Fruit fly (Drosophila melanogaster) whole organism, embryonic: Measurements from ENCODE around the gene CG10345.

Experiments
- Awh ChIP-seq: fragments of 200-800 bp; sonication (Bioruptor generic); IDR thresholded peaks from 2 replicates; pipeline ENCODE4, ENCODE4 v1.3.6; 2022; ENCODE audit warnings: missing biosample characterization, missing genetic modification characterization
- B-H2 ChIP-seq: fragments of 200-800 bp; sonication (Bioruptor generic); optimal IDR thresholded peaks from 2 replicates; lab custom pipeline; 2018; ENCODE audit warnings: missing biosample characterization, mild to moderate bottlenecking, missing genetic modification characterization
- CG10654 ChIP-seq: fragments of 200-800 bp; sonication (Bioruptor generic); optimal IDR thresholded peaks from 2 replicates; lab custom pipeline; 2016; ENCODE audit warnings: missing biosample characterization, missing genetic modification characterization
- CG12219 ChIP-seq: fragments of 200-800 bp; sonication (Bioruptor generic); optimal IDR thresholded peaks from 3 replicates; lab custom pipeline; 2018; ENCODE audit warnings: missing biosample characterization, mild to moderate bottlenecking, missing genetic modification characterization
- CG12236 ChIP-seq: fragments of 200-800 bp; sonication (Bioruptor generic); optimal IDR thresholded peaks from 2 replicates; lab custom pipeline; 2016; ENCODE audit warnings: missing biosample characterization, missing genetic modification characterization
- CG12769 ChIP-seq: fragments of 200-800 bp; sonication (Bioruptor generic); optimal IDR thresholded peaks from 2 replicates; lab custom pipeline; 2019; ENCODE audit warnings: missing biosample characterization, mild to moderate bottlenecking, missing genetic modification characterization, moderate library complexity
- CG1647 ChIP-seq: fragments of 200-800 bp; sonication (Bioruptor generic); optimal IDR thresholded peaks from 3 replicates; lab custom pipeline; 2016; ENCODE audit warnings: missing biosample characterization, missing genetic modification characterization
- CG16863 ChIP-seq: fragments of 200-800 bp; sonication (Bioruptor generic); optimal IDR thresholded peaks from 3 replicates; lab custom pipeline; 2016; ENCODE audit warnings: missing biosample characterization, missing genetic modification characterization
- CG17802 ChIP-seq: fragments of 200-800 bp; sonication (Bioruptor generic); optimal IDR thresholded peaks from 2 replicates; lab custom pipeline; 2018; ENCODE audit warnings: missing biosample characterization, mild to moderate bottlenecking, missing genetic modification characterization, moderate library complexity
- CG31365 ChIP-seq: fragments of 200-800 bp; sonication (Bioruptor generic); optimal IDR thresholded peaks from 2 replicates; lab custom pipeline; 2018; ENCODE audit warnings: missing biosample characterization, mild to moderate bottlenecking, missing genetic modification characterization
- CG3163 ChIP-seq: fragments of 200-800 bp; sonication (Bioruptor generic); optimal IDR thresholded peaks from 3 replicates; lab custom pipeline; 2016; ENCODE audit warnings: missing biosample characterization, missing genetic modification characterization
- CG32767 ChIP-seq: fragments of 200-800 bp; sonication (Bioruptor generic); IDR thresholded peaks from 2 replicates; pipeline ENCODE4 v1.3.6; 2022; ENCODE audit warnings: missing biosample characterization, missing genetic modification characterization
- CG3281 ChIP-seq: fragments of 200-800 bp; sonication (Bioruptor generic); optimal IDR thresholded peaks from 3 replicates; lab custom pipeline; 2017; ENCODE audit warnings: missing biosample characterization, mild to moderate bottlenecking, missing genetic modification characterization
- CG33213 ChIP-seq: fragments of 200-800 bp; sonication (Bioruptor generic); optimal IDR thresholded peaks from 3 replicates; lab custom pipeline; 2016; ENCODE audit warnings: missing biosample characterization, missing genetic modification characterization
- CG3726 ChIP-seq: fragments of 200-800 bp; sonication (Bioruptor generic); IDR thresholded peaks from 3 replicates; pipeline ENCODE4, ENCODE4 v1.3.6; 2022; ENCODE audit warnings: missing biosample characterization, missing genetic modification characterization
- CG4424 ChIP-seq: fragments of 200-800 bp; sonication (Bioruptor generic); optimal IDR thresholded peaks from 3 replicates; lab custom pipeline; 2016; ENCODE audit warnings: missing biosample characterization, missing genetic modification characterization
- CG4820 ChIP-seq: fragments of 200-800 bp; sonication (Bioruptor generic); optimal IDR thresholded peaks from 3 replicates; lab custom pipeline; 2016; ENCODE audit warnings: missing biosample characterization, missing genetic modification characterization
- CG5953 ChIP-seq: fragments of 200-800 bp; sonication (Bioruptor generic); IDR thresholded peaks from 2 replicates; pipeline ENCODE4 v1.3.6; 2022; ENCODE audit warnings: missing biosample characterization, missing genetic modification characterization
- CG6254 ChIP-seq: fragments of 200-800 bp; sonication (Bioruptor generic); optimal IDR thresholded peaks from 3 replicates; lab custom pipeline; 2017; ENCODE audit warnings: mild to moderate bottlenecking, missing biosample characterization, missing genetic modification reagents, missing genetic modification characterization
- CG6683 ChIP-seq: fragments of 200-800 bp; sonication (Bioruptor generic); optimal IDR thresholded peaks from 2 replicates; lab custom pipeline; 2017; ENCODE audit warnings: missing biosample characterization, mild to moderate bottlenecking, missing genetic modification characterization, missing genetic modification reagents
- CG7556 ChIP-seq: fragments of 200-800 bp; sonication (Bioruptor generic); optimal IDR thresholded peaks from 2 replicates; lab custom pipeline; 2017; ENCODE audit warnings: missing biosample characterization, mild to moderate bottlenecking, missing genetic modification characterization
- CG9215 ChIP-seq: fragments of 200-800 bp; sonication (Bioruptor generic); IDR thresholded peaks from 2 replicates; pipeline ENCODE4 v1.3.6; 2022; ENCODE audit warnings: missing biosample characterization, missing genetic modification characterization
- CG9876 ChIP-seq: fragments of 200-800 bp; sonication (Bioruptor generic); optimal IDR thresholded peaks from 2 replicates; lab custom pipeline; 2016; ENCODE audit warnings: missing biosample characterization, missing genetic modification characterization
- Camta ChIP-seq: fragments of 200-800 bp; sonication (Bioruptor generic); optimal IDR thresholded peaks from 2 replicates; lab custom pipeline; 2016; ENCODE audit warnings: missing biosample characterization, missing genetic modification characterization
- Chrac-16 ChIP-seq: fragments of 200-800 bp; sonication (Bioruptor generic); optimal IDR thresholded peaks from 3 replicates; lab custom pipeline; 2016; ENCODE audit warnings: missing biosample characterization, missing genetic modification characterization
- Deaf1 ChIP-seq: fragments of 200-800 bp; optimal IDR thresholded peaks from 3 replicates; lab custom pipeline; 2019; ENCODE audit warnings: missing biosample characterization, mild to moderate bottlenecking, missing genetic modification characterization, moderate library complexity
- Dref ChIP-seq: fragments of 200-800 bp; sonication (Bioruptor generic); IDR thresholded peaks from 2 replicates; pipeline ENCODE4 v1.3.6; 2022; ENCODE audit warnings: missing biosample characterization, missing genetic modification characterization
- Elba2 ChIP-seq: fragments of 200-800 bp; sonication (Bioruptor generic); optimal IDR thresholded peaks from 3 replicates; lab custom pipeline; 2016; ENCODE audit warnings: missing biosample characterization, missing genetic modification characterization
- Ets97D ChIP-seq: fragments of 200-800 bp; sonication (Bioruptor generic); optimal IDR thresholded peaks from 3 replicates; lab custom pipeline; 2016; ENCODE audit warnings: missing biosample characterization, missing genetic modification characterization
- Fer2 ChIP-seq: fragments of 200-800 bp; sonication (Bioruptor generic); optimal IDR thresholded peaks from 2 replicates; lab custom pipeline; 2018; ENCODE audit warnings: missing biosample characterization, mild to moderate bottlenecking, missing genetic modification characterization, moderate library complexity
- HLH3B ChIP-seq: fragments of 200-800 bp; sonication (Bioruptor generic); IDR thresholded peaks from 2 replicates; pipeline ENCODE4 v1.3.6; 2022; ENCODE audit warnings: missing biosample characterization, missing genetic modification characterization
- HLH4C ChIP-seq: fragments of 200-800 bp; sonication (Bioruptor generic); IDR thresholded peaks from 3 replicates; pipeline ENCODE4 v1.3.6; 2022; ENCODE audit warnings: missing biosample characterization, missing genetic modification characterization; ENCODE audit not compliant: partially characterized antibody
- Hand ChIP-seq: fragments of 200-800 bp; sonication (Bioruptor generic); optimal IDR thresholded peaks from 2 replicates; lab custom pipeline; 2017; ENCODE audit warnings: mild to moderate bottlenecking, missing biosample characterization, missing genetic modification reagents, missing genetic modification characterization
- MTF-1 ChIP-seq: fragments of 200-800 bp; sonication (Bioruptor generic); optimal IDR thresholded peaks from 2 replicates; lab custom pipeline; 2018; ENCODE audit warnings: missing biosample characterization, mild to moderate bottlenecking, missing genetic modification characterization, borderline replicate concordance
- Mrtf ChIP-seq: fragments of 200-800 bp; sonication (Bioruptor generic); IDR thresholded peaks from 3 replicates; pipeline ENCODE4 v1.3.6; 2022; ENCODE audit warnings: missing biosample characterization, missing genetic modification characterization
- Sin3A ChIP-seq: fragments of >200 bp; optimal IDR thresholded peaks from 2 replicates; lab custom pipeline; 2018
- Sox100B ChIP-seq: fragments of 200-800 bp; sonication (Bioruptor generic); optimal IDR thresholded peaks from 3 replicates; lab custom pipeline; 2018; ENCODE audit warnings: missing biosample characterization, mild to moderate bottlenecking, missing genetic modification characterization
- al ChIP-seq: fragments of 200-800 bp; sonication (Bioruptor generic); IDR thresholded peaks from 2 replicates; pipeline ENCODE4 v1.3.6; 2022; ENCODE audit warnings: missing biosample characterization, missing genetic modification characterization
- bigmax ChIP-seq: fragments of 200-800 bp; sonication (Bioruptor generic); optimal IDR thresholded peaks from 2 replicates; lab custom pipeline; 2018; ENCODE audit warnings: missing biosample characterization, mild to moderate bottlenecking, missing genetic modification characterization
- cg ChIP-seq: fragments of 200-800 bp; sonication (Bioruptor generic); optimal IDR thresholded peaks from 3 replicates; lab custom pipeline; 2019; ENCODE audit warnings: missing biosample characterization, mild to moderate bottlenecking, missing genetic modification characterization, moderate library complexity
- chn ChIP-seq: fragments of 200-800 bp; sonication (Bioruptor generic); optimal IDR thresholded peaks from 2 replicates; lab custom pipeline; 2016; ENCODE audit warnings: missing biosample characterization, missing genetic modification characterization
- emc ChIP-seq: fragments of 200-800 bp; sonication (Bioruptor generic); optimal IDR thresholded peaks from 2 replicates; lab custom pipeline; 2016; ENCODE audit warnings: missing biosample characterization, missing genetic modification characterization
- fu2 ChIP-seq: fragments of 200-800 bp; sonication (Bioruptor generic); optimal IDR thresholded peaks from 2 replicates; lab custom pipeline; 2016; ENCODE audit warnings: missing biosample characterization, missing genetic modification characterization
- gcm ChIP-seq: fragments of 200-800 bp; sonication (Bioruptor generic); optimal IDR thresholded peaks from 2 replicates; lab custom pipeline; 2019; ENCODE audit warnings: missing biosample characterization, mild to moderate bottlenecking, missing genetic modification characterization, moderate library complexity
- ken ChIP-seq: fragments of 200-800 bp; sonication (Bioruptor generic); IDR thresholded peaks from 3 replicates; pipeline ENCODE4 v1.3.6; 2022; ENCODE audit warnings: missing biosample characterization, missing genetic modification characterization
- odd ChIP-seq: fragments of 200-800 bp; sonication (Bioruptor generic); optimal IDR thresholded peaks from 2 replicates; lab custom pipeline; 2017; ENCODE audit warnings: missing biosample characterization, mild to moderate bottlenecking, missing genetic modification characterization
- peb ChIP-seq: fragments of 200-800 bp; sonication (Bioruptor generic); IDR thresholded peaks from 2 replicates; pipeline ENCODE4 v1.3.6; 2022; ENCODE audit warnings: missing biosample characterization, missing genetic modification characterization
- prd ChIP-seq, 3 experiments: fragments of >200 bp in 2 of 3; fragments of 200-800 bp in 1 of 3; sonication (Bioruptor generic) in 1 of 3; optimal IDR thresholded peaks in 2 of 3; IDR thresholded peaks in 1 of 3; 2 replicates in 2 of 3; 3 replicates in 1 of 3; pipeline versions ENCODE4 v1.3.6 to Lab custom; 2017 to 2022; ENCODE audit warnings: missing biosample characterization in 1 of 3, missing genetic modification characterization in 1 of 3
- slbo ChIP-seq: fragments of 200-800 bp; sonication (Bioruptor generic); IDR thresholded peaks from 2 replicates; pipeline ENCODE4 v1.3.6; 2022; ENCODE audit warnings: missing biosample characterization, missing genetic modification characterization
- usp ChIP-seq: fragments of >200 bp; optimal IDR thresholded peaks from 2 replicates; lab custom pipeline; 2017; ENCODE audit warnings: missing biosample characterization, missing genetic modification characterization
- wor ChIP-seq: fragments of 200-800 bp; sonication (Bioruptor generic); IDR thresholded peaks from 2 replicates; pipeline ENCODE4 v1.3.6; 2022; ENCODE audit warnings: missing biosample characterization, missing genetic modification characterization
- zfh2 ChIP-seq: fragments of 200-800 bp; sonication (Bioruptor generic); optimal IDR thresholded peaks from 2 replicates; lab custom pipeline; 2016; ENCODE audit warnings: missing biosample characterization, missing genetic modification characterization

The CG10345 gene

DNA sequence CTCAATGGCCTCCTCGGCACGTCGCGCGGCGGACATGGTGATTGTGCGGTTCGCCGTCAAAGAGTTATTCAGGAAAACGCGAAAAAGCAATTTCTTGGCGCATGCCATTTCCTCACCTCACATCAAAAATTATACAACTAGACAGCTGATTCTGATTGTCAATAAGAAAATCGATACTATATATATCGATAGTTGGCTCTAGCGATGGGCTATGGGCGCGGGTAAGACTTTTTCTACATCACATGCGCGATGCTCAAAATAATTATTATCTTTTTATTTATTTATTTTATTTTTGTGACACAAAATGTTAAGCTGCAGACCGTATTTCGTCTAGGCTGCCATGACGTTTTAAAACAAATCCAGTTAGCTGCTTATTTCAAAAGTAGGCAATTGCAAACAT is 9.6 kb upstream of the CG10345 start, which contains the start of gene CG10340 (continued):
- no peak for TF ChIP-seq usp (GFP tag; lab: Kevin White, UChicago)
- no peak for TF ChIP-seq cg
- TF ChIP-seq CG12236 (GFP tag; lab: Kevin White, UChicago): no peak
- TF ChIP-seq fu2: no peak
- TF ChIP-seq CG7556: no peak
- no peak for TF ChIP-seq CG12219 (GFP tag; lab: Kevin White, UChicago)
- 0 out of 2 replicates have a peak, but pooled peaks have one; percentile 7 for TF ChIP-seq al (GFP tag; lab: Robert Waterston, UW)
- TF ChIP-seq CG12769 (tag; lab: Kevin White, UChicago): no peak
- TF ChIP-seq MTF-1: no peak
- no peak for TF ChIP-seq CG6254 (GFP tag; lab: Kevin White, UChicago)
- TF ChIP-seq odd: no peak
- TF ChIP-seq CG6683 (GFP tag; lab: Kevin White, UChicago): no peak
- TF ChIP-seq Camta (GFP tag; lab: Kevin White, UChicago): no peak
- no peak for TF ChIP-seq gcm (GFP tag; lab: Kevin White, UChicago)
- no peak for TF ChIP-seq wor
- no peak for TF ChIP-seq peb (GFP tag; lab: Robert Waterston, UW)
- no peak for TF ChIP-seq ken (GFP tag; lab: Robert Waterston, UW)
- no peak for TF ChIP-seq prd (optimal IDR thresholded peaks at IDR 0.05; lab: Kevin White, UChicago)
- peak; percentile 30; the same call in 1 of the 3 replicates for TF ChIP-seq prd (GFP tag; IDR thresholded peaks at IDR 0.05; lab: Robert Waterston, UW)
- TF ChIP-seq CG9876 (GFP tag; lab: Kevin White, UChicago): no peak
- TF ChIP-seq Dref (GFP tag; lab: Robert Waterston, UW): peak; percentile 89
- no peak for TF ChIP-seq Ets97D
- no peak for TF ChIP-seq zfh2 (GFP tag; lab: Kevin White, UChicago)
- TF ChIP-seq CG3281 (GFP tag; lab: Kevin White, UChicago): no peak
- TF ChIP-seq CG33213 (GFP tag; lab: Kevin White, UChicago): no peak
- TF ChIP-seq Awh (GFP tag; lab: Robert Waterston, UW): no peak
- no peak for TF ChIP-seq CG16863 (GFP tag; lab: Kevin White, UChicago)
- no peak for TF ChIP-seq chn (GFP tag; lab: Kevin White, UChicago)
- no peak for TF ChIP-seq Deaf1
- TF ChIP-seq CG10654 (GFP tag; lab: Kevin White, UChicago): no peak
- no peak for TF ChIP-seq CG4820
- TF ChIP-seq CG32767: no peak
- TF ChIP-seq Hand: no peak
- TF ChIP-seq Fer2 (tag; lab: Kevin White, UChicago): no peak
- TF ChIP-seq CG31365 (tag; lab: Kevin White, UChicago): no peak
- TF ChIP-seq CG5953 (GFP tag; lab: Robert Waterston, UW): no peak
- TF ChIP-seq Sin3A: no peak
- no peak for TF ChIP-seq emc
- no peak for TF ChIP-seq CG3163 (GFP tag; lab: Kevin White, UChicago)
- no peak for TF ChIP-seq CG9215 (GFP tag; lab: Robert Waterston, UW)
- peak; percentile 79 for TF ChIP-seq HLH4C (GFP tag; lab: Robert Waterston, UW)
- TF ChIP-seq Sox100B: no peak
- TF ChIP-seq CG3726 (GFP tag; lab: Robert Waterston, UW): no peak
- TF ChIP-seq Chrac-16 (GFP tag; lab: Kevin White, UChicago): no peak
- no peak for TF ChIP-seq CG1647 (GFP tag; lab: Kevin White, UChicago)
- peak; percentile 45; the same call in 1 of the 2 replicates for TF ChIP-seq slbo (GFP tag; lab: Robert Waterston, UW)
- TF ChIP-seq B-H2 (GFP tag; lab: Kevin White, UChicago): no peak
- TF ChIP-seq Elba2 (GFP tag; lab: Kevin White, UChicago): peak; percentile 88
- TF ChIP-seq HLH3B (GFP tag; lab: Robert Waterston, UW): no peak
- TF ChIP-seq bigmax (GFP tag; lab: Kevin White, UChicago): no peak
- TF ChIP-seq CG4424 (GFP tag; lab: Kevin White, UChicago): no peak
- no peak for TF ChIP-seq CG17802
- no peak for TF ChIP-seq Mrtf
